Worm (Caenorhabditis elegans): ENCODE results near the gene pbo-6.

- TF ChIP-seq dmd-4 (tag; optimal IDR thresholded peaks at IDR 0.05) (no peak), mdl-1 (tag; optimal IDR thresholded peaks at IDR 0.05) (no peak), nhr-11 (tag; optimal IDR thresholded peaks at IDR 0.05) (no peak), elt-3 (tag; optimal IDR thresholded peaks at IDR 0.05) (no peak), blmp-1 (tag; optimal IDR thresholded peaks at IDR 0.05; ENCODE audit: insufficient read depth) (no peak), aly-2 (tag; optimal IDR thresholded peaks at IDR 0.05) (no peak), ama-1 (optimal IDR thresholded peaks at IDR 0.05) (no peak), lin-13 (GFP tag; optimal IDR thresholded peaks at IDR 0.05) (no peak), nhr-237 (tag; optimal IDR thresholded peaks at IDR 0.05) (no peak)
Observed at ce11 chrX:17424595-17424913, 4.3 kb upstream of the pbo-6 start.
